Worm (Caenorhabditis elegans) whole organism, L1 larva: Measurements from ENCODE around the gene T26C12.2.
"Not testable (repeated sequence)": the region's sequence is repeated elsewhere in the genome, so short reads cannot be mapped to it uniquely, and the experiment has no call there.

Source experiments
- elt-2 ChIP-seq: sonication (generic microtip); optimal IDR thresholded peaks from 2 replicates; lab custom pipeline; 2016; ENCODE audit warnings: missing genetic modification characterization, mild to moderate bottlenecking, inconsistent platforms, missing compliant biosample characterization, missing genetic modification reagents
- lin-15B ChIP-seq: fragments of 150-350 bp; sonication (generic microtip); optimal IDR thresholded peaks from 3 replicates; lab custom pipeline; 2014; ENCODE audit warnings: missing biosample characterization, missing genetic modification characterization
- mdl-1 ChIP-seq, 2 experiments: fragments of 150-350 bp; optimal IDR thresholded peaks; 2 replicates each; lab custom pipeline; 2014 to 2017; ENCODE audit warnings: missing biosample characterization in 2 of 2, missing genetic modification characterization in 2 of 2, inconsistent platforms in 1 of 2
- nhr-12 ChIP-seq: sonication (generic microtip); optimal IDR thresholded peaks from 2 replicates; lab custom pipeline; 2017; ENCODE audit warnings: missing biosample characterization, missing genetic modification characterization
- nhr-28 ChIP-seq: fragments of 150-350 bp; optimal IDR thresholded peaks from 2 replicates; lab custom pipeline; 2014; ENCODE audit warnings: missing biosample characterization, missing genetic modification characterization
- nhr-77 ChIP-seq: fragments of 150-350 bp; optimal IDR thresholded peaks from 2 replicates; lab custom pipeline; 2014; ENCODE audit warnings: missing biosample characterization, missing genetic modification characterization
- ztf-11 ChIP-seq, 2 experiments: sonication (generic microtip); optimal IDR thresholded peaks; 2 replicates each; lab custom pipeline; 2016 to 2017; ENCODE audit warnings: missing genetic modification characterization in 2 of 2, missing biosample characterization in 1 of 2, missing compliant biosample characterization in 1 of 2

ce11 chrIV:3302058-3302457, 36.5 kb upstream of the T26C12.2 start, which contains the start of gene W08E12.4:
- TF ChIP-seq nhr-77 (tag; lab: Kevin White, UChicago); lin-15B (tag; lab: Kevin White, UChicago); elt-2 (tag; lab: Kevin White, UChicago); nhr-12 (tag; lab: Kevin White, UChicago); ztf-11 (tag; optimal IDR thresholded peaks at IDR 0.05; lab: Kevin White, UChicago); nhr-28 (tag; lab: Kevin White, UChicago); mdl-1 (tag; optimal IDR thresholded peaks at IDR 0.05; lab: Kevin White, UChicago): not testable (repeated sequence)
